Worm (Caenorhabditis elegans) whole organism, L1 larva: ENCODE data around the gene F22F7.12.

ENCODE experiments used
- C04F5.9 ChIP-seq: sonication (generic microtip); optimal IDR thresholded peaks from 2 replicates; lab custom pipeline; 2016; ENCODE audit warnings: missing genetic modification characterization, missing compliant biosample characterization
- F16B12.6 ChIP-seq: fragments of 150-350 bp; optimal IDR thresholded peaks from 2 replicates; lab custom pipeline; 2014; ENCODE audit warnings: missing biosample characterization, missing genetic modification characterization
- Y116A8C.19 ChIP-seq: sonication (generic microtip); optimal IDR thresholded peaks from 2 replicates; lab custom pipeline; 2016; ENCODE audit warnings: missing compliant biosample characterization, missing genetic modification characterization, borderline replicate concordance
- aly-2 ChIP-seq: fragments of 150-350 bp; optimal IDR thresholded peaks from 2 replicates; lab custom pipeline; 2014; ENCODE audit warnings: missing biosample characterization, missing genetic modification characterization
- ama-1 ChIP-seq: fragments of 150-350 bp; optimal IDR thresholded peaks from 2 replicates; lab custom pipeline; 2014
- blmp-1 ChIP-seq: fragments of 150-350 bp; optimal IDR thresholded peaks from 2 replicates; lab custom pipeline; 2014; ENCODE audit warnings: missing biosample characterization, missing genetic modification characterization
- dpl-1 ChIP-seq, 3 experiments: fragments of 150-350 bp in 2 of 3; sonication (generic microtip) in 1 of 3; optimal IDR thresholded peaks; 2 replicates each; lab custom pipeline; 2014 to 2017; ENCODE audit warnings: missing biosample characterization in 3 of 3, missing genetic modification characterization in 3 of 3, missing genetic modification reagents in 3 of 3
- dsc-1 ChIP-seq: sonication (generic microtip); optimal IDR thresholded peaks from 2 replicates; lab custom pipeline; 2016; ENCODE audit warnings: mild to moderate bottlenecking, missing genetic modification characterization, missing compliant biosample characterization
- efl-1 ChIP-seq, 4 experiments: fragments of 150-350 bp; optimal IDR thresholded peaks in 3 of 4; peaks in 1 of 4; 1 replicate in 1 of 4; 2 replicates in 3 of 4; lab custom pipeline; 2014; ENCODE audit warnings: missing biosample characterization in 2 of 4, missing genetic modification characterization in 2 of 4, missing genetic modification reagents in 2 of 4
- egl-13 ChIP-seq: sonication (generic microtip); optimal IDR thresholded peaks from 2 replicates; lab custom pipeline; 2016; ENCODE audit warnings: missing genotype, missing genetic modification reagents, missing genetic modification characterization, missing compliant biosample characterization
- elt-2 ChIP-seq: sonication (generic microtip); optimal IDR thresholded peaks from 2 replicates; lab custom pipeline; 2016; ENCODE audit warnings: missing genetic modification characterization, mild to moderate bottlenecking, inconsistent platforms, missing compliant biosample characterization, missing genetic modification reagents
- elt-3 ChIP-seq, 6 experiments: fragments of 150-350 bp in 1 of 6; sonication (generic microtip); optimal IDR thresholded peaks; 2 replicates each; lab custom pipeline; 2017 to 2018; ENCODE audit warnings: missing biosample characterization in 6 of 6, missing genetic modification characterization in 6 of 6, inconsistent platforms in 1 of 6
- fkh-10 ChIP-seq: sonication (generic microtip); optimal IDR thresholded peaks from 2 replicates; lab custom pipeline; 2017; ENCODE audit warnings: missing biosample characterization, missing genetic modification reagents, missing genetic modification characterization
- fkh-4 ChIP-seq: sonication (generic microtip); optimal IDR thresholded peaks from 2 replicates; lab custom pipeline; 2016; ENCODE audit warnings: missing compliant biosample characterization, missing genetic modification characterization, borderline replicate concordance
- hlh-17 ChIP-seq: fragments of 200-800 bp; sonication (Bioruptor generic); optimal IDR thresholded peaks from 2 replicates; lab custom pipeline; 2018; ENCODE audit warnings: missing genetic modification characterization, mild to moderate bottlenecking, missing compliant biosample characterization, moderate library complexity, borderline replicate concordance
- isw-1 ChIP-seq: fragments of 200-800 bp; sonication (Bioruptor generic); IDR thresholded peaks from 2 replicates; pipeline ENCODE4 v1.3.6; 2022; ENCODE audit warnings: missing genetic modification characterization, missing compliant biosample characterization
- jun-1 ChIP-seq: fragments of 150-350 bp; optimal IDR thresholded peaks from 2 replicates; lab custom pipeline; 2014; ENCODE audit warnings: missing biosample characterization, missing genetic modification reagents, missing genetic modification characterization
- lin-15B ChIP-seq: fragments of 150-350 bp; sonication (generic microtip); optimal IDR thresholded peaks from 3 replicates; lab custom pipeline; 2014; ENCODE audit warnings: missing biosample characterization, missing genetic modification characterization
- nhr-12 ChIP-seq: sonication (generic microtip); optimal IDR thresholded peaks from 2 replicates; lab custom pipeline; 2017; ENCODE audit warnings: missing biosample characterization, missing genetic modification characterization
- nhr-28 ChIP-seq: fragments of 150-350 bp; optimal IDR thresholded peaks from 2 replicates; lab custom pipeline; 2014; ENCODE audit warnings: missing biosample characterization, missing genetic modification characterization
- nhr-47 ChIP-seq: sonication (generic microtip); optimal IDR thresholded peaks from 2 replicates; lab custom pipeline; 2016; ENCODE audit warnings: mild to moderate bottlenecking, missing genetic modification characterization, moderate library complexity, missing compliant biosample characterization
- nhr-76 ChIP-seq: sonication (generic microtip); optimal IDR thresholded peaks from 2 replicates; lab custom pipeline; 2017; ENCODE audit warnings: missing biosample characterization, missing genetic modification characterization
- nhr-77 ChIP-seq: fragments of 150-350 bp; optimal IDR thresholded peaks from 2 replicates; lab custom pipeline; 2014; ENCODE audit warnings: missing biosample characterization, missing genetic modification characterization
- pqm-1 ChIP-seq: sonication (generic microtip); optimal IDR thresholded peaks from 3 replicates; lab custom pipeline; 2017; ENCODE audit warnings: missing biosample characterization, missing genetic modification characterization
- skn-1 ChIP-seq: fragments of 150-350 bp; optimal IDR thresholded peaks from 2 replicates; lab custom pipeline; 2014; ENCODE audit warnings: missing biosample characterization, missing genetic modification characterization
- snpc-4 ChIP-seq: fragments of 150-350 bp; optimal IDR thresholded peaks from 2 replicates; lab custom pipeline; 2014; ENCODE audit warnings: missing biosample characterization, missing genetic modification characterization
- snu-23 ChIP-seq: sonication (generic microtip); optimal IDR thresholded peaks from 2 replicates; lab custom pipeline; 2016; ENCODE audit warnings: missing genetic modification characterization, missing compliant biosample characterization
- sptf-1 ChIP-seq: fragments of 150-350 bp; optimal IDR thresholded peaks from 2 replicates; lab custom pipeline; 2014; ENCODE audit warnings: missing biosample characterization, missing genetic modification characterization
- sup-37 ChIP-seq: fragments of 200-800 bp; sonication (Bioruptor generic); optimal IDR thresholded peaks from 2 replicates; lab custom pipeline; 2018; ENCODE audit warnings: mild to moderate bottlenecking, missing genetic modification characterization, missing compliant biosample characterization
- swsn-7 ChIP-seq: sonication (generic microtip); optimal IDR thresholded peaks from 2 replicates; lab custom pipeline; 2016; ENCODE audit warnings: missing genetic modification characterization, missing compliant biosample characterization
- unc-130 ChIP-seq: fragments of 150-350 bp; optimal IDR thresholded peaks from 2 replicates; lab custom pipeline; 2017; ENCODE audit warnings: missing biosample characterization, missing genetic modification characterization, inconsistent platforms
- unc-30 ChIP-seq: sonication (generic microtip); optimal IDR thresholded peaks from 2 replicates; lab custom pipeline; 2017; ENCODE audit warnings: missing biosample characterization, missing genetic modification characterization
- unc-62 ChIP-seq: fragments of 150-350 bp; optimal IDR thresholded peaks from 2 replicates; lab custom pipeline; 2014; ENCODE audit warnings: missing biosample characterization, missing genetic modification reagents, missing genetic modification characterization
- vab-15 ChIP-seq: sonication (generic microtip); optimal IDR thresholded peaks from 2 replicates; lab custom pipeline; 2017; ENCODE audit warnings: missing genotype, mild to moderate bottlenecking, missing genetic modification characterization, missing compliant biosample characterization
- zag-1 ChIP-seq: fragments of 150-350 bp; optimal IDR thresholded peaks from 2 replicates; lab custom pipeline; 2014; ENCODE audit warnings: missing biosample characterization, missing genetic modification characterization
- ztf-4 ChIP-seq: fragments of 150-350 bp; optimal IDR thresholded peaks from 2 replicates; lab custom pipeline; 2014; ENCODE audit warnings: missing biosample characterization, missing genetic modification characterization

F22F7.12 gene

ce11 chrV:2185486-2185885 lies 41.2 kb upstream of the F22F7.12 start:
- TF ChIP-seq swsn-7 (tag; lab: Kevin White, UChicago) (no peak), fkh-4 (tag; lab: Kevin White, UChicago) (no peak), efl-1 (optimal IDR thresholded peaks at IDR 0.05; lab: Kevin White, UChicago) (no peak), efl-1 (GFP tag; optimal IDR thresholded peaks at IDR 0.05 in 1 of 2; lab: Kevin White, UChicago) (peak in 1 of 2 experiments; percentile 10), sup-37 (GFP tag; lab: Kevin White, UChicago) (no peak), elt-2 (tag; lab: Kevin White, UChicago) (no peak), F16B12.6 (no peak), nhr-76 (tag; lab: Kevin White, UChicago) (no peak), ama-1 (no peak), C04F5.9 (tag; lab: Kevin White, UChicago) (no peak), pqm-1 (tag; lab: Kevin White, UChicago) (no peak), dpl-1 (GFP tag; optimal IDR thresholded peaks at IDR 0.05; lab: Kevin White, UChicago) (peak in 1 of 3 experiments; percentile 1), nhr-47 (tag; lab: Kevin White, UChicago) (no peak)

DNA sequence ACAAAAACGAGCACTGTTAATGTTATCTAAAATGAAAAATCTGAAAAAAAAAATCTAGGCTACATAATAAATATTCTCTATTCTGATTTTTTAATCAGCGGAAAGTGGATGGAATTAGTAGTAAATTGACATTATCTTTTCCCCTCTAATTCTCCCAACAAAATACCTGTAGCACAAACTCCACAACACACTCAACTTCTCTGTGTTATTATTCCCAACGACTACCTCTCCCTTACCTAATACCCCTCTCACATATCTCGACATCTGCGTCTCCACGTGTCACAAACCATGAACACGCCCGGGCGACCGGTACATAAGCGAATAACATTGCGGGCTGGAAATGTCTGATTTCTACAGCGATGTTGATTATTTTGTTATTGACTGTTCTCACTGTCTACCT lies 38.9 kb upstream of the F22F7.12 start, which contains the start of gene cyp-33C2:
TSS of gene cyp-33C2 (plus strand) at position 327 of the 400 bp plus-strand sequence.
- no peak for TF ChIP-seq lin-15B
- peak in 1 of 2 experiments; percentile 2 for TF ChIP-seq efl-1 (optimal IDR thresholded peaks at IDR 0.05; lab: Kevin White, UChicago)
- peak in 1 of 2 experiments; percentile 84 for TF ChIP-seq efl-1 (GFP tag; optimal IDR thresholded peaks at IDR 0.05 in 1 of 2; lab: Kevin White, UChicago)
- no peak for TF ChIP-seq fkh-10 (GFP tag; lab: Kevin White, UChicago)
- TF ChIP-seq hlh-17 (GFP tag; lab: Kevin White, UChicago) = no peak

ce11 chrV:2181738-2182137 lies 37.4 kb upstream of the F22F7.12 start, which contains the start of gene srbc-16:
Gene srbc-16, plus strand, starts transcription at chrV:2182038.
- TF ChIP-seq dpl-1 (GFP tag; optimal IDR thresholded peaks at IDR 0.05; lab: Kevin White, UChicago) (no peak), blmp-1 (tag; lab: Kevin White, UChicago) (no peak), elt-3 (tag; optimal IDR thresholded peaks at IDR 0.05; lab: Kevin White, UChicago) (no peak), aly-2 (tag; lab: Kevin White, UChicago) (no peak), snu-23 (GFP tag; lab: Kevin White, UChicago) (no peak), egl-13 (tag; lab: Kevin White, UChicago) (no peak), dsc-1 (tag; lab: Kevin White, UChicago) (no peak), isw-1 (GFP tag; lab: Robert Waterston, UW) (no peak), nhr-47 (tag; lab: Kevin White, UChicago) (no peak)

DNA sequence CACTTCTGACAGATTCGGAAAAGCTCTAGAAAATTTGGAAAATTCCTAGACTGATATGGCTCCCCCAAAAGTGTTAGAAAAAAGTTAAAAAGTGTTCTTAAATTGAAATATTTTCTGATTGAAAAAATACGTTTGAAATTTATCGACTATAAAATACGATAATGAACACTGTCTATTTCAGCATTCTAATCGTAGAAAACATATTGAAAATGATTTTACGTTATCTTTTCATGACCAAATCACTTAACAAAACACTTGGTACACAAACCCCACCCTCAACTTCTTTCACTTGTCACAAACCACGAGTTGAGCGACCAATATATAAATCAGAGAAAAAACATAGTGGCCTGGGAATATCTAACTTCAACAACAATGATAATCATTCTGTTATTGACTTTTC lies 34.9 kb upstream of the F22F7.12 start, which contains the start of gene cyp-33C1:
TSS of gene cyp-33C1 (plus strand) at position 301 of the 400 bp plus-strand sequence.
- TF ChIP-seq sptf-1 (no peak), unc-62 (GFP tag; lab: Kevin White, UChicago) (no peak), snpc-4 (tag; lab: Kevin White, UChicago) (no peak), vab-15 (no peak), fkh-10 (GFP tag; lab: Kevin White, UChicago) (no peak), nhr-77 (tag; lab: Kevin White, UChicago) (no peak), ama-1 (no peak), nhr-28 (tag; lab: Kevin White, UChicago) (no peak), swsn-7 (tag; lab: Kevin White, UChicago) (no peak), zag-1 (no peak), elt-3 (tag; optimal IDR thresholded peaks at IDR 0.05; lab: Kevin White, UChicago) (no peak), unc-130 (tag; lab: Kevin White, UChicago) (no peak), unc-30 (tag; lab: Kevin White, UChicago) (no peak), Y116A8C.19 (tag; lab: Kevin White, UChicago) (no peak), jun-1 (tag; lab: Kevin White, UChicago) (no peak), nhr-12 (tag; lab: Kevin White, UChicago) (no peak), skn-1 (tag; lab: Kevin White, UChicago) (no peak), ztf-4 (no peak)
